Worm (Caenorhabditis elegans): Measurements from ENCODE around the gene C17B7.9.
"Not testable (repeated sequence)": the region's sequence is repeated elsewhere in the genome, so short reads cannot be mapped to it uniquely, and the experiment has no call there.

C17B7.9 gene

DNA sequence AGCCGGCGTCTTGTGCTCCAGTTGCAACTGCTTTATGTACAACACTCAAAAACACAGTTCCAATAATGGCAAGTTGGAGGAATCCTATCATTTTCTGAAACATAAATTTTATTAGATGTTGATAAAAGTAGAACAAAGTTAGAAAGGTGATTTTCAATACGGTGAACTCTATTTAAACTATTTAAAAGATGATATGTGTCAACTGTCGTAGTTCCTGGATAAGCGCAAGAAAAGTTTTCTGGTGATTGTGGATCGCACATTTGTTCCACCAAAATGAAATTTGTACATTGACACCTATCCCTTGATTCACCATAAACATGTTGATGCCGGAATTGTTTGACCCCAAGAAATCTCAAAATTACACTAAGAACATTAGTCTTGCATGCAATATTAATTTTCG lies at the start of gene C17B7.9:
C17B7.9 (minus strand) TSS at position 101 of the 400 bp plus-strand sequence.
- TF ChIP-seq dpl-1 (GFP tag; optimal IDR thresholded peaks at IDR 0.05) (no peak), F37D6.2 (tag; optimal IDR thresholded peaks at IDR 0.05) (no peak), F26F4.8 (GFP tag; conservative IDR thresholded peaks at IDR 0.05) (no peak), arid-1 (GFP tag; conservative IDR thresholded peaks at IDR 0.05) (no peak), zip-2 (tag; optimal IDR thresholded peaks at IDR 0.05) (no peak), snpc-4 (tag; optimal IDR thresholded peaks at IDR 0.05) (no peak), dmd-6 (GFP tag; IDR thresholded peaks at IDR 0.05) (no peak), daf-19 (GFP tag; conservative IDR thresholded peaks at IDR 0.05) (no peak), attf-4 (tag; optimal IDR thresholded peaks at IDR 0.05) (no peak), mxl-3 (GFP tag; optimal IDR thresholded peaks at IDR 0.05) (no peak), duxl-1 (tag; optimal IDR thresholded peaks at IDR 0.05; ENCODE audit: poor library complexity) (no peak), hmg-1.1 (GFP tag; IDR thresholded peaks at IDR 0.05) (no peak)

DNA sequence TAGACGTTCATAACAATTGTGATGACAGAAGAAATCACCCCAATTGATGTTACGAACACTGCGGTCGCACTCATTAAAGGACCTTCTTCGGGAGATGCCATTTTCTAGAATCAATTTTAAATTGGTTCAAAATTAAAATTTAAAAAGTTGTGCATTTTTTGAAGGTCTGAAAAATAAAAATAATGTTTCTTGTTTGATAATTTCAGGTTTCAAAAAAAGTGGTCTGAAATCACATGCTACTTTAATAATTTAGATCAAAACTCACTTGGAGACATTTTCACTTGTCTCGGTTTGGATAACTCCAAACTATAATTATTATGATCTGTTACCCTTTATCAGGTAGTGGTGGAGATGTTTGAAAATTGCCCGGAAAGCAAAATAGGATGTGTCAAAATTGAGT lies 45.0 kb upstream of the C17B7.9 start, which contains the start of gene srbc-2:
srbc-2 (minus strand) TSS at position 101 of the 400 bp plus-strand sequence.
- no peak for TF ChIP-seq nhr-10 (tag; optimal IDR thresholded peaks at IDR 0.05)
- TF ChIP-seq cey-2 (tag; optimal IDR thresholded peaks at IDR 0.05; ENCODE audit: borderline replicate concordance, insufficient read depth) = no peak
- no peak for TF ChIP-seq snpc-1.2 (GFP tag; IDR thresholded peaks at IDR 0.05)
- no peak for TF ChIP-seq F10B5.3 (tag; optimal IDR thresholded peaks at IDR 0.05)
- TF ChIP-seq tra-1 (GFP tag; IDR thresholded peaks at IDR 0.05) = no peak

- TF ChIP-seq D1046.2 (GFP tag; IDR thresholded peaks at IDR 0.05) = no peak
- TF ChIP-seq daf-19 (GFP tag; conservative IDR thresholded peaks at IDR 0.05) = no peak
- no peak for TF ChIP-seq lsy-2 (tag; optimal IDR thresholded peaks at IDR 0.05)
- TF ChIP-seq duxl-1 (tag; optimal IDR thresholded peaks at IDR 0.05; ENCODE audit: poor library complexity) = no peak
- TF ChIP-seq zip-2 (tag; optimal IDR thresholded peaks at IDR 0.05) = no peak
- no peak for TF ChIP-seq snpc-4 (tag; optimal IDR thresholded peaks at IDR 0.05)
- TF ChIP-seq ceh-32 (tag; optimal IDR thresholded peaks at IDR 0.05; ENCODE audit: poor library complexity) = no peak
- TF ChIP-seq nhr-111 (GFP tag; optimal IDR thresholded peaks at IDR 0.05) = no peak
- no peak for TF ChIP-seq php-3 (GFP tag; IDR thresholded peaks at IDR 0.05)
- TF ChIP-seq nhr-76 (tag; optimal IDR thresholded peaks at IDR 0.05) = no peak
- TF ChIP-seq mxl-3 (GFP tag; optimal IDR thresholded peaks at IDR 0.05) = no peak
- TF ChIP-seq skn-1 (tag; optimal IDR thresholded peaks at IDR 0.05) = no peak
- no peak for TF ChIP-seq nhr-237 (tag; optimal IDR thresholded peaks at IDR 0.05)
- TF ChIP-seq tag-97 (GFP tag; IDR thresholded peaks at IDR 0.05) = no peak
- no peak for TF ChIP-seq fkh-10 (GFP tag; optimal IDR thresholded peaks at IDR 0.05)
- no peak for TF ChIP-seq daf-12 (tag; optimal IDR thresholded peaks at IDR 0.05)
- TF ChIP-seq Y75B8A.6 (GFP tag; IDR thresholded peaks at IDR 0.05) = no peak
- TF ChIP-seq hlh-11 (tag; optimal IDR thresholded peaks at IDR 0.05) = no peak
- TF ChIP-seq Y48G9A.11 (GFP tag; IDR thresholded peaks at IDR 0.05) = no peak
Observed at ce11 chrV:3372673-3373072, 40.8 kb upstream of the C17B7.9 start, which contains the start of gene srx-121. Gene srx-121, minus strand, starts transcription at chrV:3372773.

DNA sequence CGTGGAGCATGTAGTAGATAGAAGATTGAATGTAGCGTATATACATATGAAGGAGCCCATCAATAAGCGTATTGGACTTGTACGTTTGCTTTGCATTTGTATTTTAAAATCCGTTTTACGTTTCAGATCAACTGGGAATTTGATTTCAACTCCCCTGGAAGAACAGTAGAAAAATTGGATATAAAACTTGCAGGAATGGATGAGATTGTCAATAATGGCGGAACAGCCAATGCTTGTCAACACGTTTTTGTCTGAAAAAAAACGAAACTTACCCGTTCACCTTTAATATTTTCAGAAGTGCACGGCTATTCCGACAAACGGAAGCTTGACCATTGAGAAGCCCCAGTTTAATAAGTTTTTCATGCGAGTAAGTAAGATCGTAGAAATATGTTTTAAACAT lies 35.9 kb upstream of the C17B7.9 start, which contains the start of gene C04E12.2:
C04E12.2 (plus strand) TSS at position 301 of the 400 bp plus-strand sequence.
- not testable (repeated sequence) for TF ChIP-seq unc-62 (GFP tag; optimal IDR thresholded peaks at IDR 0.05 in 1 of 2); unc-62 (tag; optimal IDR thresholded peaks at IDR 0.05); unc-39 (tag; optimal IDR thresholded peaks at IDR 0.05); ztf-7 (tag; optimal IDR thresholded peaks at IDR 0.05)

ce11 chrV:3362475-3362874 lies 30.6 kb upstream of the C17B7.9 start, which contains the start of gene C04E12.4:
Gene C04E12.4, plus strand, starts transcription at chrV:3362775.
- no peak for TF ChIP-seq F10B5.3 (tag; optimal IDR thresholded peaks at IDR 0.05)
- TF ChIP-seq nhr-28 (tag; optimal IDR thresholded peaks at IDR 0.05) = peak; percentile 22
- TF ChIP-seq set-16 (GFP tag; IDR thresholded peaks at IDR 0.05) = no peak
- TF ChIP-seq ceh-62 (tag; optimal IDR thresholded peaks at IDR 0.05) = no peak
- TF ChIP-seq nhr-42 (GFP tag; IDR thresholded peaks at IDR 0.05) = no peak
- TF ChIP-seq fos-1 (tag; optimal IDR thresholded peaks at IDR 0.05) = no peak
- no peak for TF ChIP-seq unc-62 (GFP tag; optimal IDR thresholded peaks at IDR 0.05 in 1 of 2)
- TF ChIP-seq unc-62 (tag; optimal IDR thresholded peaks at IDR 0.05) = no peak
- TF ChIP-seq zip-2 (tag; optimal IDR thresholded peaks at IDR 0.05) = no peak
- TF ChIP-seq aha-1 (tag) = peak; percentile 88
- no peak for TF ChIP-seq cey-2 (tag; optimal IDR thresholded peaks at IDR 0.05; ENCODE audit: borderline replicate concordance, insufficient read depth)

All from whole organism, L4 larva.